Fruit fly (Drosophila melanogaster) whole organism, embryonic: ENCODE results near the gene a10.

Experiments used
- Adf1 ChIP-seq: fragments of 200-800 bp; sonication (Bioruptor generic); IDR thresholded peaks from 2 replicates; pipeline ENCODE4 v1.3.6; 2022; ENCODE audit warnings: missing biosample characterization, missing genetic modification characterization
- CG10543 ChIP-seq: fragments of 200-800 bp; sonication (Bioruptor generic); optimal IDR thresholded peaks from 3 replicates; lab custom pipeline; 2017; ENCODE audit warnings: missing biosample characterization, mild to moderate bottlenecking, missing genetic modification characterization, moderate library complexity
- CG11696 ChIP-seq: fragments of 200-800 bp; sonication (Bioruptor generic); IDR thresholded peaks from 2 replicates; pipeline ENCODE4 v1.3.6; 2022; ENCODE audit warnings: missing biosample characterization, missing genetic modification characterization
- CG13296 ChIP-seq: fragments of 200-800 bp; sonication (Bioruptor generic); optimal IDR thresholded peaks from 3 replicates; lab custom pipeline; 2018; ENCODE audit warnings: missing biosample characterization, mild to moderate bottlenecking, missing genetic modification characterization
- CG13894 ChIP-seq: fragments of 200-800 bp; sonication (Bioruptor generic); optimal IDR thresholded peaks from 3 replicates; lab custom pipeline; 2018; ENCODE audit warnings: missing biosample characterization, mild to moderate bottlenecking, missing genetic modification characterization, moderate library complexity
- CG17568 ChIP-seq: fragments of 200-800 bp; sonication (Bioruptor generic); optimal IDR thresholded peaks from 2 replicates; lab custom pipeline; 2018; ENCODE audit warnings: missing biosample characterization, mild to moderate bottlenecking, missing genetic modification characterization, moderate library complexity
- CG18011 ChIP-seq: fragments of 200-800 bp; sonication (Bioruptor generic); optimal IDR thresholded peaks from 2 replicates; lab custom pipeline; 2017; ENCODE audit warnings: missing biosample characterization, missing genetic modification characterization, mild to moderate bottlenecking, moderate library complexity, missing genotype
- CG2678 ChIP-seq: fragments of 200-800 bp; sonication (Bioruptor generic); optimal IDR thresholded peaks from 3 replicates; lab custom pipeline; 2019; ENCODE audit warnings: missing biosample characterization, mild to moderate bottlenecking, missing genetic modification characterization, moderate library complexity
- CG8089 ChIP-seq: fragments of 200-800 bp; sonication (Bioruptor generic); optimal IDR thresholded peaks from 3 replicates; lab custom pipeline; 2016; ENCODE audit warnings: missing biosample characterization, missing genetic modification characterization
- Deaf1 ChIP-seq: fragments of 200-800 bp; optimal IDR thresholded peaks from 3 replicates; lab custom pipeline; 2019; ENCODE audit warnings: missing biosample characterization, mild to moderate bottlenecking, missing genetic modification characterization, moderate library complexity
- Fer3 ChIP-seq: fragments of 200-800 bp; sonication (Bioruptor generic); optimal IDR thresholded peaks from 2 replicates; lab custom pipeline; 2018; ENCODE audit warnings: missing biosample characterization, mild to moderate bottlenecking, missing genetic modification characterization, moderate library complexity
- Neu2 ChIP-seq: fragments of 200-800 bp; sonication (Bioruptor generic); optimal IDR thresholded peaks from 3 replicates; lab custom pipeline; 2016; ENCODE audit warnings: missing biosample characterization, missing genetic modification characterization, borderline replicate concordance
- Sox102F ChIP-seq: fragments of 200-800 bp; sonication (Bioruptor generic); optimal IDR thresholded peaks from 2 replicates; lab custom pipeline; 2018; ENCODE audit warnings: missing biosample characterization, mild to moderate bottlenecking, missing genetic modification characterization, moderate library complexity
- bab2 ChIP-seq: fragments of 200-800 bp; sonication (Bioruptor generic); optimal IDR thresholded peaks from 2 replicates; lab custom pipeline; 2016; ENCODE audit warnings: missing biosample characterization, missing genetic modification characterization
- emc ChIP-seq: fragments of 200-800 bp; sonication (Bioruptor generic); optimal IDR thresholded peaks from 2 replicates; lab custom pipeline; 2016; ENCODE audit warnings: missing biosample characterization, missing genetic modification characterization
- ems ChIP-seq: fragments of 200-800 bp; sonication (Bioruptor generic); optimal IDR thresholded peaks from 3 replicates; lab custom pipeline; 2016; ENCODE audit warnings: missing biosample characterization, missing genetic modification characterization
- nom ChIP-seq: fragments of 200-800 bp; sonication (Bioruptor generic); optimal IDR thresholded peaks from 2 replicates; lab custom pipeline; 2017; ENCODE audit warnings: missing biosample characterization, missing genetic modification characterization, mild to moderate bottlenecking, moderate library complexity, missing genetic modification reagents
- onecut ChIP-seq: fragments of 200-800 bp; sonication (Bioruptor generic); IDR thresholded peaks from 2 replicates; pipeline ENCODE4 v1.3.6; 2022; ENCODE audit warnings: missing biosample characterization, missing genetic modification characterization
- pan ChIP-seq, 4 experiments: fragments of >200 bp in 3 of 4; fragments of 200-800 bp in 1 of 4; sonication (Bioruptor generic) in 1 of 4; optimal IDR thresholded peaks in 3 of 4; IDR thresholded peaks in 1 of 4; 2 replicates each; pipeline versions ENCODE4 v1.3.6 to Lab custom; 2017 to 2022; ENCODE audit warnings: missing biosample characterization in 2 of 4, missing genetic modification characterization in 2 of 4, mixed read lengths in 1 of 4
- ranshi ChIP-seq: fragments of 200-800 bp; sonication (Bioruptor generic); IDR thresholded peaks from 2 replicates; pipeline ENCODE4 v1.3.6; 2022; ENCODE audit warnings: missing biosample characterization, missing genetic modification characterization
- sd ChIP-seq: fragments of 200-800 bp; sonication (Bioruptor generic); optimal IDR thresholded peaks from 3 replicates; lab custom pipeline; 2018; ENCODE audit warnings: missing biosample characterization, mild to moderate bottlenecking, missing genetic modification characterization, moderate library complexity
- sens ChIP-seq: fragments of 200-800 bp; sonication (Bioruptor generic); peaks from one replicate; lab custom pipeline; 2016; ENCODE audit warnings: missing biosample characterization, missing genetic modification characterization
- ttk ChIP-seq: fragments of 200-800 bp; sonication (Bioruptor generic); IDR thresholded peaks from 2 replicates; pipeline ENCODE4 v2.1.2; 2022; ENCODE audit warnings: missing biosample characterization, missing genetic modification characterization
- wdn ChIP-seq: fragments of 200-800 bp; sonication (Bioruptor generic); IDR thresholded peaks from 2 replicates; pipeline ENCODE4 v1.3.6; 2022; ENCODE audit warnings: missing biosample characterization, missing genetic modification characterization

a10 gene

dm6 chr3L:16974645-16975151 lies 48.8 kb downstream of the a10 start (continued):
- TF ChIP-seq sd (tag; lab: Kevin White, UChicago) = no peak
- TF ChIP-seq wdn (GFP tag; lab: Robert Waterston, UW) = no peak
- peak; percentile 15 for TF ChIP-seq Sox102F (GFP tag; lab: Kevin White, UChicago)
- peak; percentile 24 for TF ChIP-seq Fer3
- peak; percentile 57 for TF ChIP-seq CG13296
- peak; percentile 66 for TF ChIP-seq Adf1 (GFP tag; lab: Robert Waterston, UW)
- peak; percentile 21; the same call in 1 of the 2 replicates for TF ChIP-seq onecut (GFP tag; lab: Robert Waterston, UW)
- TF ChIP-seq Neu2 = no peak
- TF ChIP-seq pan (optimal IDR thresholded peaks at IDR 0.05; lab: Kevin White, UChicago) = no peak
- peak in 1 of 2 experiments; percentile 14 for TF ChIP-seq pan (GFP tag; optimal IDR thresholded peaks at IDR 0.05 in 1 of 2, IDR thresholded peaks at IDR 0.05 in 1 of 2)
- no peak for TF ChIP-seq ttk (GFP tag; lab: Robert Waterston, UW)
- TF ChIP-seq CG10543 (GFP tag; lab: Kevin White, UChicago) = no peak
- peak; percentile 35 for TF ChIP-seq CG2678 (tag; lab: Kevin White, UChicago)
- TF ChIP-seq Deaf1 (tag; lab: Kevin White, UChicago) = peak; percentile 7
- TF ChIP-seq CG11696 (GFP tag; lab: Robert Waterston, UW) = no peak
- TF ChIP-seq ems (GFP tag; lab: Kevin White, UChicago) = no peak
- TF ChIP-seq CG13894 = peak; percentile 41
- no peak for TF ChIP-seq bab2 (GFP tag; lab: Kevin White, UChicago)
- TF ChIP-seq nom = peak; percentile 50
- TF ChIP-seq ranshi (GFP tag; lab: Robert Waterston, UW) = peak; percentile 71
- no peak for TF ChIP-seq CG18011
- TF ChIP-seq CG8089 (GFP tag; lab: Kevin White, UChicago) = no peak
- peak; percentile 41 for TF ChIP-seq sens (GFP tag; lab: Kevin White, UChicago)
- peak; percentile 68 for TF ChIP-seq CG17568
- no peak for TF ChIP-seq emc (GFP tag; lab: Kevin White, UChicago)
